Fruit fly (Drosophila melanogaster) whole organism, adult: ENCODE data around the gene AP-1gamma.

Source experiments
- CG11617 ChIP-seq: fragments of 200-800 bp; sonication (Bioruptor generic); optimal IDR thresholded peaks from 2 replicates; lab custom pipeline; 2017; ENCODE audit warnings: mild to moderate bottlenecking, missing biosample characterization, missing genetic modification reagents, missing genetic modification characterization
- CG12768 ChIP-seq: fragments of 200-800 bp; sonication (Bioruptor generic); optimal IDR thresholded peaks from 2 replicates; lab custom pipeline; 2017; ENCODE audit warnings: missing biosample characterization, missing genetic modification characterization, mild to moderate bottlenecking, moderate library complexity, missing genetic modification reagents
- CG14711 ChIP-seq: fragments of 200-800 bp; sonication (Bioruptor generic); optimal IDR thresholded peaks from 2 replicates; lab custom pipeline; 2018; ENCODE audit warnings: missing biosample characterization, mild to moderate bottlenecking, missing genetic modification characterization, moderate library complexity
- CG1620 ChIP-seq: fragments of 200-800 bp; sonication (Bioruptor generic); optimal IDR thresholded peaks from 2 replicates; lab custom pipeline; 2016; ENCODE audit warnings: missing biosample characterization, missing genetic modification characterization
- CG33017 ChIP-seq: fragments of 200-800 bp; sonication (Bioruptor generic); optimal IDR thresholded peaks from 2 replicates; lab custom pipeline; 2018; ENCODE audit warnings: missing biosample characterization, mild to moderate bottlenecking, missing genetic modification characterization, moderate library complexity
- CG5204 ChIP-seq: fragments of 200-800 bp; sonication (Bioruptor generic); optimal IDR thresholded peaks from 2 replicates; lab custom pipeline; 2016; ENCODE audit warnings: missing biosample characterization, missing genetic modification characterization
- CG7045 ChIP-seq: fragments of 200-800 bp; sonication (Bioruptor generic); optimal IDR thresholded peaks from 2 replicates; lab custom pipeline; 2017; ENCODE audit warnings: missing biosample characterization, mild to moderate bottlenecking, missing genetic modification characterization
- CG7101 ChIP-seq: fragments of 200-800 bp; sonication (Bioruptor generic); optimal IDR thresholded peaks from 2 replicates; lab custom pipeline; 2018; ENCODE audit warnings: missing biosample characterization, mild to moderate bottlenecking, missing genetic modification characterization, moderate library complexity
- Clk ChIP-seq: fragments of 200-800 bp; sonication (Bioruptor generic); optimal IDR thresholded peaks from 2 replicates; lab custom pipeline; 2017; ENCODE audit warnings: missing biosample characterization, missing genetic modification characterization
- Crg-1 ChIP-seq: fragments of 200-800 bp; sonication (Bioruptor generic); optimal IDR thresholded peaks from 2 replicates; lab custom pipeline; 2016; ENCODE audit warnings: missing biosample characterization, missing genetic modification characterization
- Hr96 ChIP-seq: fragments of 200-800 bp; sonication (Bioruptor generic); optimal IDR thresholded peaks from 2 replicates; lab custom pipeline; 2016; ENCODE audit warnings: missing biosample characterization, missing genetic modification characterization
- Mnt ChIP-seq: fragments of 200-800 bp; sonication (Bioruptor generic); optimal IDR thresholded peaks from 2 replicates; lab custom pipeline; 2016; ENCODE audit warnings: missing biosample characterization, mild to moderate bottlenecking, missing genetic modification characterization
- bab1 ChIP-seq: fragments of 200-800 bp; sonication (Bioruptor generic); optimal IDR thresholded peaks from 3 replicates; lab custom pipeline; 2019; ENCODE audit warnings: missing biosample characterization, mild to moderate bottlenecking, missing genetic modification characterization, moderate library complexity
- cic ChIP-seq: fragments of 200-800 bp; sonication (Bioruptor generic); optimal IDR thresholded peaks from 2 replicates; lab custom pipeline; 2017; ENCODE audit warnings: missing biosample characterization, mild to moderate bottlenecking, missing genetic modification characterization, moderate library complexity
- cnc ChIP-seq, 2 experiments: fragments of >200 bp; optimal IDR thresholded peaks; 2 replicates each; lab custom pipeline; 2017
- kay ChIP-seq: fragments of 200-800 bp; sonication (Bioruptor generic); peaks from one replicate; lab custom pipeline; 2016; ENCODE audit warnings: missing biosample characterization, missing genetic modification characterization, borderline replicate concordance
- ovo ChIP-seq: fragments of 200-800 bp; sonication (Bioruptor generic); optimal IDR thresholded peaks from 2 replicates; lab custom pipeline; 2016; ENCODE audit warnings: missing biosample characterization, missing genetic modification characterization
- pad ChIP-seq: fragments of 200-800 bp; sonication (Bioruptor generic); optimal IDR thresholded peaks from 3 replicates; lab custom pipeline; 2017; ENCODE audit warnings: missing biosample characterization, missing genetic modification characterization, mild to moderate bottlenecking, moderate library complexity, missing genetic modification reagents
- tj ChIP-seq: fragments of 200-800 bp; sonication (Bioruptor generic); optimal IDR thresholded peaks from 3 replicates; lab custom pipeline; 2017; ENCODE audit warnings: missing biosample characterization, mild to moderate bottlenecking, missing genetic modification characterization, moderate library complexity
- toe ChIP-seq: fragments of 200-800 bp; sonication (Bioruptor generic); optimal IDR thresholded peaks from 2 replicates; lab custom pipeline; 2016; ENCODE audit warnings: missing biosample characterization, missing genetic modification characterization

The AP-1gamma gene

DNA sequence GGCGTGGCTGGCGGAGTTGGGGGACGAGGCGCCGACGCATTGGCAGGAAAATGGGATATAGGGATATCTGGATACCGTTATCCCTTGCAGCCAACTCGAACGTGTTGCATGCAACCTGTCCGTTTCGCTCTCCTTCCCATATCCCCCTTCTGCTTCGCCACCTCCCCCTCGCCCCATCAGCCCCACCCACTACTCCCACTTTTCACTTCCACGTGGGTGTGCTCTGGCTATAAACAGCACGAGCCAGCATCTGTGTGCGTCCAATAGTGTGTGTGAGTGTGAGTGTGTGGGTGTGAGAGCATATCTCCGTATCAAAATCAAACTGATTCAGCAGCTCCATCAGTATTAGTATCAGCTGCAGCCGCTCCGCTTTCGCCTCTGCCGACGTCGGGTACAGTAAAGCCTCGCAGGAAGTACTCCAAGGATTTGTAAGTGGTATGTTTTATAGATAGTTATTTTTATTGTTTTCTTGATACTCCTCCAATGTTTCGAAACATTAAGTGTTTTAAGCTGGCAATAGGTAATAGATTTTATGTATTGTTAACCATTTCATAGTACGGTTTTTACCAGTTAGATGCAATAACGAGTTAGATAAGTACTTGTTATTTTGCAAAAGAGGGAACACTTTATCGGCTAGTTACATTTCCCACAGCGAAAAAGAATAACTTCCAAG, 10.6 kb downstream of the AP-1gamma start:
- TF ChIP-seq pad (GFP tag; lab: Kevin White, UChicago), result no peak
- TF ChIP-seq CG12768, result no peak
- TF ChIP-seq Crg-1 (GFP tag; lab: Kevin White, UChicago), result no peak
- TF ChIP-seq CG1620 (GFP tag; lab: Kevin White, UChicago), result no peak
- no peak for TF ChIP-seq CG33017

DNA sequence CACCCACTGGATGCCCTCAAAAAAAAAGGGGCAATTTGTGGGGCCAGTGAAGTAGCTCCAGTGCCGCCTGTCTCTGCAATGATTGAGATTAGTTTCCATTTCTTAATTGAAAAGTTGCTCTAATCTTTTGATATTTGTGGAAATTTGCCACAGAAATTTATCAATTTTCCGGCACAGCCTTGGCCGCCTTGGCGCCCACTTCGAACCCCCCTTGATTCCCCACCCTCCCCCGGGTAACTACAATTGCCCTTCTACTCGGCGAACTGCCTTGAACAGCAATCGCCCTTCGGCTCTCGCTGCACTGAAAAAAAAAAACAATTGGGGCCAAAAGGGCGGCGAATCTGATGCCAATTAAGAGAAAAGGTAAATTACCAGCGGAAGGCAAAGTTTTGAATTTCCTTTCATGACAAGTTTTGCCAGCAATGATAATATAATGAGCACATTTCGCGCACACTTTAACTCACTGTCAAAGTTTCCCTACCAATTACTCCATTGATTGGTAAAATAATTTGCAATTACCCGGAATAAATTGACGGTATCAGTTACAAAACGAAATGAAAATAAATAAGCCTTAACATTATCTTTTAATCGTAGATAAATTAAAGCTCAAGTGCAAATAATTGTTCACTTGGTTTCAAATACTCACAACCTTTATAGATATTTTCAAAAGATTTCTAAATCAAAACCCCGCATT, 11.3 kb downstream of the AP-1gamma start:
- no peak for TF ChIP-seq CG12768
- TF ChIP-seq CG7045 (GFP tag; lab: Kevin White, UChicago), result no peak
- no peak for TF ChIP-seq toe (GFP tag; lab: Kevin White, UChicago)
- TF ChIP-seq ovo (GFP tag; lab: Kevin White, UChicago), result no peak
- TF ChIP-seq pad (GFP tag; lab: Kevin White, UChicago), result no peak
- no peak for TF ChIP-seq CG7101 (tag; lab: Kevin White, UChicago)
- no peak for TF ChIP-seq kay (GFP tag; lab: Kevin White, UChicago)
- no peak for TF ChIP-seq cnc (optimal IDR thresholded peaks at IDR 0.05; lab: Kevin White, UChicago)
- TF ChIP-seq Mnt (GFP tag; lab: Kevin White, UChicago), result no peak
- TF ChIP-seq bab1 (GFP tag; lab: Kevin White, UChicago), result no peak
- TF ChIP-seq CG33017, result no peak
- TF ChIP-seq CG1620 (GFP tag; lab: Kevin White, UChicago), result no peak
- no peak for TF ChIP-seq Hr96 (GFP tag; lab: Kevin White, UChicago)
- TF ChIP-seq CG14711 (tag; lab: Kevin White, UChicago), result no peak
- TF ChIP-seq Clk (GFP tag; lab: Kevin White, UChicago), result no peak
- TF ChIP-seq CG11617 (GFP tag; lab: Kevin White, UChicago), result no peak
- no peak for TF ChIP-seq cic
- TF ChIP-seq tj (GFP tag; lab: Kevin White, UChicago), result no peak
- TF ChIP-seq Crg-1 (GFP tag; lab: Kevin White, UChicago), result no peak
- TF ChIP-seq CG5204 (GFP tag; lab: Kevin White, UChicago), result no peak

DNA sequence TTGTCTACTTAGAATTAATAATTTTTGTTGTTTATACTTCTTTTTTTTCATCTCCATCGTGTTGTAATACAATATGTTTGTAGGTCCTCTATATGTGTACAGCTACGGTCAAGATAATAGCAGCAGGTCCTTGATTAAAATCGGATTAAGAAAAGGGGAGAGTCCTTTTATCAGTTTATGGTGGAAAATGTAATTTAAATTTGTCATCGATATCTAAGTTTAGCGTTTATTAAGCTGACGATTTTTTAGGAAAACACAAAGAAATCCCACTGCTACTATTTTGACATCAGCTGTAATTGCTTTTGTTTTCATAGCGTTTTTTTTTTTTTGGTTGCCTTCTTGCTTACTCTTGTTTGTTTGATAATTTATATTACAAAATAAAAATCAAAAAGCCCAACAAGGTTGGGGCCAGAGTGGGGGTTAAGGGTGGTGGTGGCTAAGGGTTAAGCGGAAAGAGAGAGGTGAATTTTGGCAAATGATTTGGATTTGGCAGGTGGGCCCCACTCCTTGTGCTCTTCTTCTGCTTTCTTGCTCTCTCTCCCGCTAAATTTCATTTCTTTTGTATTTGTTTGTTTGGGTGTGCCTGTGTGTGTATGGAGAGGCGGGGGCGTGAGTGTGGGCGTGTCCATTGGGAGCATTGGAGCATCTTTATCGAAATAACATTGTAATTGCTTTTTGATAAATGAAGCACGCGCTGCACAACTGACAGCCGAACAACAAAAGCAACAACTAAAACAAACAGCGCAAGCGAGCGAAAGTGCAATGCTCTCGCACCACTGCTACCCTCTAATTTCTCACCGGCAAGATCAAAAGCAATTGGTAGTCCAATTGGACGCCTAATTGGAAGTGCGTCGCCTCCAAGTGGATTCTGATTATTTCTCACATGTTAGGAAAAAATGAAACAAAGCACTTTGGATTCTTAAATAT, 12.6 kb downstream of the AP-1gamma start:
- peak; percentile 32 for TF ChIP-seq CG14711 (tag; lab: Kevin White, UChicago)
- TF ChIP-seq bab1 (GFP tag; lab: Kevin White, UChicago), result peak; percentile 17
- TF ChIP-seq kay (GFP tag; lab: Kevin White, UChicago), result no peak

- TF ChIP-seq cnc (optimal IDR thresholded peaks at IDR 0.05; lab: Kevin White, UChicago), result no peak
- no peak for TF ChIP-seq kay (GFP tag; lab: Kevin White, UChicago)
- TF ChIP-seq tj (GFP tag; lab: Kevin White, UChicago), result no peak
- no peak for TF ChIP-seq CG7101 (tag; lab: Kevin White, UChicago)
Measured at dm6 chrX:9122492-9122891, 14.0 kb downstream of the AP-1gamma start.

DNA sequence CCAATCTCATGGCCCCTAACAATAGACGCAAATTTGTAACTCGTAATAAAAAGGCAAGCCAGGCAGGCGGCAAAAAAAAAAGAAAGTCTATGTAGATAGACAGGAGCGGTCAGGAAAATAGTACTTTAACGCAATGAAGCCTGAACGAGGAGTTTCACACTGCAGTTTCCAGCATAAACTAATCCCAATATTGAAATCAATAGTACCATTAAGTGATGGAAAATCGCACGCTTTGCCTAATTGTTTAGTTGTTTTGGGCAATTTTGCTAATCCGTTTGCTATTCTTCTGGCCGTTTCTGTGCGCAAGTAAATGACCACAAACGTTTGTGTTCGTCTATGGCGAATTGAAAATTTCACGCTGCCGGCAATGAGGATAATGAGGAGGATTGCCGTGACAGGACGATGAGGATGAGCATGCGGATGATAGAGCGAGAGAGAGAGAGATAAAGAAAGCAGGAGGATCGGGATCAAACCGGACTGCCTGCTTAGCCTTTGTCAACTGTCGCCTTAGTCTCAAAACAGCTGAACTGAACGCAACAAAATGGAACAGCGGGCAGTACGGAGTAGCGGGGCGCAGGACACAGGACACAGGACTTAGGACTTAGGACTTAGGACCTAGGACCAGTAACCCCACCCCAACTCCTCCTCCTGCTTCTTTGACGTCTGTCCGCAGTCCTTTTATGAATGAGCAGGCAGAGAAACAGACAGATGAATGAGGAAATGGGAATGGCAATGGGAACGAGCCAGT, 18.9 kb downstream of the AP-1gamma start:
- TF ChIP-seq ovo (GFP tag; lab: Kevin White, UChicago), result no peak
- no peak for TF ChIP-seq tj (GFP tag; lab: Kevin White, UChicago)
- no peak for TF ChIP-seq Hr96 (GFP tag; lab: Kevin White, UChicago)
- no peak for TF ChIP-seq CG33017
- no peak for TF ChIP-seq pad (GFP tag; lab: Kevin White, UChicago)
- TF ChIP-seq Mnt (GFP tag; lab: Kevin White, UChicago), result no peak
- TF ChIP-seq CG7045 (GFP tag; lab: Kevin White, UChicago), result no peak
- no peak for TF ChIP-seq CG14711 (tag; lab: Kevin White, UChicago)
- TF ChIP-seq Clk (GFP tag; lab: Kevin White, UChicago), result no peak
- no peak for TF ChIP-seq cic
- TF ChIP-seq kay (GFP tag; lab: Kevin White, UChicago), result no peak
- no peak for TF ChIP-seq Crg-1 (GFP tag; lab: Kevin White, UChicago)

- TF ChIP-seq Mnt (GFP tag; lab: Kevin White, UChicago) (no peak), CG5204 (GFP tag; lab: Kevin White, UChicago) (no peak), toe (GFP tag; lab: Kevin White, UChicago) (no peak), cnc (optimal IDR thresholded peaks at IDR 0.05; lab: Kevin White, UChicago) (no peak), Hr96 (GFP tag; lab: Kevin White, UChicago) (no peak), Clk (GFP tag; lab: Kevin White, UChicago) (no peak), ovo (GFP tag; lab: Kevin White, UChicago) (no peak), pad (GFP tag; lab: Kevin White, UChicago) (no peak), CG7101 (tag; lab: Kevin White, UChicago) (no peak), CG1620 (GFP tag; lab: Kevin White, UChicago) (no peak), CG14711 (tag; lab: Kevin White, UChicago) (no peak), Crg-1 (GFP tag; lab: Kevin White, UChicago) (no peak), kay (GFP tag; lab: Kevin White, UChicago) (no peak), cic (no peak), CG33017 (no peak), CG7045 (GFP tag; lab: Kevin White, UChicago) (no peak), tj (GFP tag; lab: Kevin White, UChicago) (no peak), CG11617 (GFP tag; lab: Kevin White, UChicago) (no peak)
Measured at dm6 chrX:9128012-9128280, 19.5 kb downstream of the AP-1gamma start.
